Fruit fly (Drosophila melanogaster): ENCODE results near the gene spi.
A peak's percentile ranks its signal among the peaks of the same experiment; 100 is the strongest.

The spi gene

DNA sequence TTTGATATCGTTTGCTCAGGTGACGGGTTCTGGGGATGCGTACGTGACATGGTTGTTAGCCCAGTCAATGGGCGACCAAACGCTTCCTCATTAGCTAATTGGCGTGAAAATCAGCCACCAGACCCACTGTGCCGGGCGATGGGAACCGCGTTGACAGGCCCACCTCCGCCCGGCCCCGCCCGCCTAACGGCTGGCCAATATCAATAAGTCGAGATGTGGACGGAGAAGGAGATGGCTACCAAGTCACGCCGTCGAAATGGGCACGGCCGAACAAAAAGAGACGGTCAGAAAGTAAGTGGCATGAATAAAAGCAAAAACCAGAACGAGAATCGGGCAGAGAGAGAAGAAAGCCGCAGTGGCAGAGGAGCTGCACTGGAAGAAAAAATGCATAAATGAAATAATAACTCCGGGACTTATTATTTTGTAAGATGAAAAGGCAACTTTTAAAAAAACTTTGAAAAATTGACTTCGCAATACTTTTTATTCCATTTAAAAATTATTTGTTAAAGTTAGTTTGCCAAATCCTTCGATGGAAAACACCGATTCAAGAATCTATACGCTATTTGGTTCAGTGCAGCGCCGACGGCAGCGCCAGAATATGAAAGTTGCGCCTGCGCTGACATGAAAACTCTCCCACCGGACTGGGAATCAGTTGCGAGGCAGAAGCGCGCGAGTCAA is 39.2 kb downstream of the spi start, which contains the start of gene CG13082 (continued):
- peak; percentile 74 for TF ChIP-seq dmrt11E (tag; optimal IDR thresholded peaks at IDR 0.05)
- peak; percentile 54 for TF ChIP-seq dmrt99B (tag; optimal IDR thresholded peaks at IDR 0.05)
- TF ChIP-seq TFAM (GFP tag; optimal IDR thresholded peaks at IDR 0.05), result no peak
- no peak for TF ChIP-seq psq (GFP tag; optimal IDR thresholded peaks at IDR 0.05)
- peak; percentile 33 for TF ChIP-seq zen (tag; optimal IDR thresholded peaks at IDR 0.05)
- TF ChIP-seq Usf (GFP tag; optimal IDR thresholded peaks at IDR 0.05), result no peak
- peak; percentile 42; the same call in 1 of the 2 replicates for TF ChIP-seq sisA (GFP tag; IDR thresholded peaks at IDR 0.05)
- peak; percentile 36 for TF ChIP-seq Hmx (GFP tag; optimal IDR thresholded peaks at IDR 0.05)
- TF ChIP-seq CG4730 (GFP tag; IDR thresholded peaks at IDR 0.05), result no peak
- no peak for TF ChIP-seq CG9932 (GFP tag; IDR thresholded peaks at IDR 0.05)
- no peak for TF ChIP-seq CG14860 (GFP tag; IDR thresholded peaks at IDR 0.05; ENCODE audit: partially characterized antibody)
- no peak for TF ChIP-seq shn (GFP tag; optimal IDR thresholded peaks at IDR 0.05)
- no peak for TF ChIP-seq CG34422 (GFP tag; IDR thresholded peaks at IDR 0.05)
- no peak for TF ChIP-seq CG10147 (GFP tag; optimal IDR thresholded peaks at IDR 0.05)
- TF ChIP-seq CG15696 (tag; optimal IDR thresholded peaks at IDR 0.05), result peak; percentile 23
- peak; percentile 52 for TF ChIP-seq tin (GFP tag; optimal IDR thresholded peaks at IDR 0.05)
- no peak for TF ChIP-seq MESR4 (GFP tag; optimal IDR thresholded peaks at IDR 0.05)
- TF ChIP-seq fru (optimal IDR thresholded peaks at IDR 0.05), result no peak
- TF ChIP-seq CG9797 (GFP tag; optimal IDR thresholded peaks at IDR 0.05), result no peak
- TF ChIP-seq Lpt (GFP tag; optimal IDR thresholded peaks at IDR 0.05), result no peak
- no peak for TF ChIP-seq CG11696 (GFP tag; IDR thresholded peaks at IDR 0.05)
- TF ChIP-seq CG4404 (GFP tag; IDR thresholded peaks at IDR 0.05), result no peak
- TF ChIP-seq fd96Cb (tag; optimal IDR thresholded peaks at IDR 0.05), result peak; percentile 59
- no peak for TF ChIP-seq hth (optimal IDR thresholded peaks at IDR 0.05)
- no peak for TF ChIP-seq Dbx (GFP tag; IDR thresholded peaks at IDR 0.05)
- no peak for TF ChIP-seq dm (GFP tag; optimal IDR thresholded peaks at IDR 0.05)
- no peak for TF ChIP-seq prd (optimal IDR thresholded peaks at IDR 0.05)
- TF ChIP-seq prd (GFP tag; IDR thresholded peaks at IDR 0.05), result peak; percentile 64; the same call in 2 of the 3 replicates
- TF ChIP-seq lmd (GFP tag; IDR thresholded peaks at IDR 0.05), result peak; percentile 49; the same call in 1 of the 2 replicates
- TF ChIP-seq danr (GFP tag; IDR thresholded peaks at IDR 0.05), result no peak
- no peak for TF ChIP-seq CG3726 (GFP tag; IDR thresholded peaks at IDR 0.05)
- TF ChIP-seq corto (GFP tag; optimal IDR thresholded peaks at IDR 0.05), result peak; percentile 35
- peak; percentile 5 for TF ChIP-seq CG12659 (GFP tag; optimal IDR thresholded peaks at IDR 0.05)
- TF ChIP-seq exex (tag; optimal IDR thresholded peaks at IDR 0.05), result no peak
- TF ChIP-seq Ptx1 (GFP tag; IDR thresholded peaks at IDR 0.05), result no peak; the same call in 1 of the 2 replicates
- TF ChIP-seq CG3065 (GFP tag; optimal IDR thresholded peaks at IDR 0.05), result no peak
- TF ChIP-seq usp (GFP tag; optimal IDR thresholded peaks at IDR 0.05), result no peak
- no peak for TF ChIP-seq fd102C (GFP tag; optimal IDR thresholded peaks at IDR 0.05)
- peak; percentile 12 for TF ChIP-seq CG30020 (tag; optimal IDR thresholded peaks at IDR 0.05)
- no peak for TF ChIP-seq Opbp (GFP tag; IDR thresholded peaks at IDR 0.05; ENCODE audit: partially characterized antibody)
- peak; percentile 35 for TF ChIP-seq Ssrp (tag; optimal IDR thresholded peaks at IDR 0.05)
- no peak for TF ChIP-seq sug (tag; optimal IDR thresholded peaks at IDR 0.05)
- TF ChIP-seq CG10209 (GFP tag; optimal IDR thresholded peaks at IDR 0.05), result peak; percentile 48
- TF ChIP-seq Dek (tag; optimal IDR thresholded peaks at IDR 0.05), result no peak
- TF ChIP-seq CG11695 (GFP tag; IDR thresholded peaks at IDR 0.05), result no peak
- peak; percentile 27 for TF ChIP-seq CG8944 (GFP tag; optimal IDR thresholded peaks at IDR 0.05)
- peak; percentile 54 for TF ChIP-seq CG16863 (GFP tag; optimal IDR thresholded peaks at IDR 0.05)
- peak; percentile 14 for TF ChIP-seq CG10462 (GFP tag; optimal IDR thresholded peaks at IDR 0.05)
- no peak for TF ChIP-seq HLHmδ (GFP tag; optimal IDR thresholded peaks at IDR 0.05)
- TF ChIP-seq Dip3 (GFP tag; optimal IDR thresholded peaks at IDR 0.05), result peak; percentile 27
- peak; percentile 50 for TF ChIP-seq Med (GFP tag)
- TF ChIP-seq Tbp (GFP tag; optimal IDR thresholded peaks at IDR 0.05), result no peak
